Worm (Caenorhabditis elegans) whole organism, mixed stage, embryonic: ENCODE measurements around the gene H23L24.1.

ENCODE experiments used
- cnd-1 ChIP-seq: fragments of 200-800 bp; sonication (Bioruptor generic); optimal IDR thresholded peaks from 2 replicates; lab custom pipeline; 2018; ENCODE audit warnings: mild to moderate bottlenecking, missing genetic modification characterization, missing compliant biosample characterization
- elt-3 ChIP-seq: fragments of 150-350 bp; optimal IDR thresholded peaks from 2 replicates; lab custom pipeline; 2014; ENCODE audit warnings: missing biosample characterization, missing genetic modification characterization
- lin-13 ChIP-seq: fragments of 150-350 bp; optimal IDR thresholded peaks from 2 replicates; lab custom pipeline; 2014; ENCODE audit warnings: missing biosample characterization, missing genetic modification characterization
- lin-32 ChIP-seq: fragments of 200-800 bp; sonication (Bioruptor generic); optimal IDR thresholded peaks from 2 replicates; lab custom pipeline; 2018; ENCODE audit warnings: mild to moderate bottlenecking, missing genetic modification characterization, missing compliant biosample characterization
- mab-5 ChIP-seq: fragments of 150-350 bp; optimal IDR thresholded peaks from 2 replicates; lab custom pipeline; 2014; ENCODE audit warnings: missing biosample characterization, missing genetic modification characterization
- nhr-237 ChIP-seq: fragments of 150-350 bp; optimal IDR thresholded peaks from 2 replicates; lab custom pipeline; 2014; ENCODE audit warnings: missing biosample characterization, missing genetic modification characterization
- nhr-28 ChIP-seq: fragments of 150-350 bp; optimal IDR thresholded peaks from 2 replicates; lab custom pipeline; 2014; ENCODE audit warnings: missing biosample characterization, missing genetic modification characterization
- pha-4 ChIP-seq: fragments of 150-350 bp; optimal IDR thresholded peaks from 2 replicates; lab custom pipeline; 2018; ENCODE audit warnings: missing biosample characterization, missing genetic modification reagents, missing genetic modification characterization
- unc-39 ChIP-seq: fragments of 150-350 bp; optimal IDR thresholded peaks from 2 replicates; lab custom pipeline; 2014; ENCODE audit warnings: missing biosample characterization, missing genetic modification characterization

DNA sequence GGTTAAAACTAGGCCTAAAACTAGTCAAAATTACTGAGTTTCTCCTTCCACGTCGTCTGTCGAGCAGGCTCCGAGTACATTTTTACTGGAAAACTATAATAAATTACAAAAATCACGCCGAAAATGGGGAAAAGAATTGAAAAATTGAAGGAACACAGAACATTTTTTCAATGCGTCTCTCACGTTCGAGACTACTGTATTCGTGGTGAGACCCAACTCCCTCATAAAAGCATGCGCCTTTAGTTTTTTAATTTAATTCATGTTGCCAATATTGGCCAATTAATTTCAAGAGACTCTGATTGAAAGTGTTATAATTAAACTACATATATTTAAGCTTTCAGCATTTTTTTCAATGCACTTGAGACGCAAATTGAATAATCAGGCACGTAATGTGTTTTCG lies 35.9 kb downstream of the H23L24.1 start:
- TF ChIP-seq elt-3 (tag; lab: Kevin White, UChicago) (no peak), pha-4 (tag; lab: Kevin White, UChicago) (no peak), mab-5 (no peak), cnd-1 (tag; lab: Kevin White, UChicago) (no peak), nhr-28 (tag; lab: Kevin White, UChicago) (no peak), lin-32 (no peak), nhr-237 (tag; lab: Kevin White, UChicago) (no peak), unc-39 (no peak), lin-13 (tag; lab: Kevin White, UChicago) (no peak)
